Fruit fly (Drosophila melanogaster) whole organism, embryonic: Measurements from ENCODE around the gene CG42324.

ENCODE experiments used
- Atf-2 ChIP-seq: fragments of 200-800 bp; sonication (Bioruptor generic); optimal IDR thresholded peaks from 2 replicates; lab custom pipeline; 2016; ENCODE audit warnings: missing biosample characterization, missing genetic modification characterization
- Bdp1 ChIP-seq: fragments of 200-800 bp; sonication (Bioruptor generic); optimal IDR thresholded peaks from 3 replicates; lab custom pipeline; 2016; ENCODE audit warnings: missing biosample characterization, missing genetic modification characterization
- CG10654 ChIP-seq: fragments of 200-800 bp; sonication (Bioruptor generic); optimal IDR thresholded peaks from 2 replicates; lab custom pipeline; 2016; ENCODE audit warnings: missing biosample characterization, missing genetic modification characterization
- CG10959 ChIP-seq: fragments of 200-800 bp; sonication (Bioruptor generic); IDR thresholded peaks from 2 replicates; pipeline ENCODE4 v1.3.6; 2022; ENCODE audit warnings: missing biosample characterization, missing genetic modification characterization
- CG12219 ChIP-seq: fragments of 200-800 bp; sonication (Bioruptor generic); optimal IDR thresholded peaks from 3 replicates; lab custom pipeline; 2018; ENCODE audit warnings: missing biosample characterization, mild to moderate bottlenecking, missing genetic modification characterization
- CG13296 ChIP-seq: fragments of 200-800 bp; sonication (Bioruptor generic); optimal IDR thresholded peaks from 3 replicates; lab custom pipeline; 2018; ENCODE audit warnings: missing biosample characterization, mild to moderate bottlenecking, missing genetic modification characterization
- CG13894 ChIP-seq: fragments of 200-800 bp; sonication (Bioruptor generic); optimal IDR thresholded peaks from 3 replicates; lab custom pipeline; 2018; ENCODE audit warnings: missing biosample characterization, mild to moderate bottlenecking, missing genetic modification characterization, moderate library complexity
- CG15269 ChIP-seq: fragments of 200-800 bp; sonication (Bioruptor generic); optimal IDR thresholded peaks from 2 replicates; lab custom pipeline; 2018; ENCODE audit warnings: missing biosample characterization, mild to moderate bottlenecking, missing genetic modification characterization, moderate library complexity
- CG17612 ChIP-seq: fragments of 200-800 bp; sonication (Bioruptor generic); IDR thresholded peaks from 2 replicates; pipeline ENCODE4 v1.3.6; 2022; ENCODE audit warnings: missing biosample characterization, missing genetic modification characterization
- CG17802 ChIP-seq: fragments of 200-800 bp; sonication (Bioruptor generic); optimal IDR thresholded peaks from 2 replicates; lab custom pipeline; 2018; ENCODE audit warnings: missing biosample characterization, mild to moderate bottlenecking, missing genetic modification characterization, moderate library complexity
- CG31365 ChIP-seq: fragments of 200-800 bp; sonication (Bioruptor generic); optimal IDR thresholded peaks from 2 replicates; lab custom pipeline; 2018; ENCODE audit warnings: missing biosample characterization, mild to moderate bottlenecking, missing genetic modification characterization
- CG3726 ChIP-seq: fragments of 200-800 bp; sonication (Bioruptor generic); IDR thresholded peaks from 3 replicates; pipeline ENCODE4, ENCODE4 v1.3.6; 2022; ENCODE audit warnings: missing biosample characterization, missing genetic modification characterization
- CG4328 ChIP-seq: fragments of 200-800 bp; sonication (Bioruptor generic); optimal IDR thresholded peaks from 3 replicates; lab custom pipeline; 2017; ENCODE audit warnings: missing biosample characterization, missing genetic modification reagents, missing genetic modification characterization
- CG5245 ChIP-seq: fragments of 200-800 bp; sonication (Bioruptor generic); optimal IDR thresholded peaks from 3 replicates; lab custom pipeline; 2016; ENCODE audit warnings: missing biosample characterization, missing genetic modification characterization
- CG6175 ChIP-seq: fragments of 200-800 bp; sonication (Bioruptor generic); IDR thresholded peaks from 3 replicates; pipeline ENCODE4 v1.3.6; 2022; ENCODE audit warnings: missing biosample characterization, missing genetic modification characterization
- CG7839 ChIP-seq: fragments of 200-800 bp; sonication (Bioruptor generic); optimal IDR thresholded peaks from 3 replicates; lab custom pipeline; 2018; ENCODE audit warnings: missing biosample characterization, mild to moderate bottlenecking, missing genetic modification characterization, moderate library complexity
- D19A ChIP-seq: fragments of 200-800 bp; optimal IDR thresholded peaks from 3 replicates; lab custom pipeline; 2019; ENCODE audit warnings: missing biosample characterization, mild to moderate bottlenecking, missing genetic modification characterization, moderate library complexity
- Dip2 ChIP-seq: fragments of 200-800 bp; sonication (Bioruptor generic); IDR thresholded peaks from 2 replicates; pipeline ENCODE4 v1.3.6; 2022; ENCODE audit warnings: missing biosample characterization, missing genetic modification characterization
- Med ChIP-seq: fragments of 200-800 bp; sonication (Bioruptor generic); peaks from one replicate; lab custom pipeline; 2016; ENCODE audit warnings: missing biosample characterization, missing genetic modification characterization, mild to moderate bottlenecking, inconsistent platforms, moderate library complexity
- Nf-YA ChIP-seq: fragments of 200-800 bp; sonication (Bioruptor generic); IDR thresholded peaks from 2 replicates; pipeline ENCODE4 v1.3.6; 2022; ENCODE audit warnings: missing biosample characterization, missing genetic modification characterization
- Ptx1 ChIP-seq: fragments of 200-800 bp; sonication (Bioruptor generic); IDR thresholded peaks from 2 replicates; pipeline ENCODE4 v1.3.6; 2022; ENCODE audit warnings: missing biosample characterization, missing genetic modification characterization
- Sin3A ChIP-seq: fragments of >200 bp; optimal IDR thresholded peaks from 2 replicates; lab custom pipeline; 2018
- Taf1 ChIP-seq: fragments of 200-800 bp; sonication (Bioruptor generic); IDR thresholded peaks from 2 replicates; pipeline ENCODE4 v1.3.6; 2022; ENCODE audit warnings: missing biosample characterization, missing genetic modification characterization
- YL-1 ChIP-seq: fragments of 200-800 bp; sonication (Bioruptor generic); optimal IDR thresholded peaks from 3 replicates; lab custom pipeline; 2017; ENCODE audit warnings: missing biosample characterization, mild to moderate bottlenecking, missing genetic modification characterization
- ase ChIP-seq: fragments of 200-800 bp; sonication (Bioruptor generic); IDR thresholded peaks from 3 replicates; pipeline ENCODE4 v1.3.6; 2022; ENCODE audit warnings: missing biosample characterization, missing genetic modification characterization
- bsh ChIP-seq, 2 experiments: fragments of 200-800 bp; sonication (Bioruptor generic); optimal IDR thresholded peaks; 2 replicates each; lab custom pipeline; 2017 to 2018; ENCODE audit warnings: mild to moderate bottlenecking in 2 of 2, missing biosample characterization in 2 of 2, missing genetic modification characterization in 2 of 2, moderate library complexity in 1 of 2
- caup ChIP-seq: fragments of 200-800 bp; sonication (Bioruptor generic); optimal IDR thresholded peaks from 3 replicates; lab custom pipeline; 2017; ENCODE audit warnings: missing biosample characterization, mild to moderate bottlenecking, missing genetic modification characterization, moderate library complexity; ENCODE audit not compliant: severe bottlenecking
- chn ChIP-seq: fragments of 200-800 bp; sonication (Bioruptor generic); optimal IDR thresholded peaks from 2 replicates; lab custom pipeline; 2016; ENCODE audit warnings: missing biosample characterization, missing genetic modification characterization
- dimm ChIP-seq: fragments of 200-800 bp; sonication (Bioruptor generic); IDR thresholded peaks from 2 replicates; pipeline ENCODE4 v1.3.6; 2022; ENCODE audit warnings: missing biosample characterization, missing genetic modification characterization
- disco-r ChIP-seq: fragments of 200-800 bp; sonication (Bioruptor generic); optimal IDR thresholded peaks from 2 replicates; lab custom pipeline; 2016; ENCODE audit warnings: missing biosample characterization, missing genetic modification characterization
- dysf ChIP-seq: fragments of 200-800 bp; sonication (Bioruptor generic); IDR thresholded peaks from 3 replicates; pipeline ENCODE4 v1.3.6; 2022; ENCODE audit warnings: missing biosample characterization, missing genetic modification characterization
- eve ChIP-seq, 2 experiments: fragments of >200 bp; optimal IDR thresholded peaks; 2 replicates each; lab custom pipeline; 2017; ENCODE audit warnings: missing biosample characterization in 2 of 2, missing genetic modification characterization in 2 of 2
- jigr1 ChIP-seq: fragments of 200-800 bp; sonication (Bioruptor generic); IDR thresholded peaks from 3 replicates; pipeline ENCODE4 v1.3.6; 2022; ENCODE audit warnings: missing biosample characterization, missing genetic modification characterization
- lbe ChIP-seq: fragments of 200-800 bp; sonication (Bioruptor generic); optimal IDR thresholded peaks from 2 replicates; lab custom pipeline; 2016; ENCODE audit warnings: missing biosample characterization, mild to moderate bottlenecking, missing genetic modification characterization
- lmd ChIP-seq: fragments of 200-800 bp; sonication (Bioruptor generic); IDR thresholded peaks from 2 replicates; pipeline ENCODE4 v1.3.6; 2022; ENCODE audit warnings: missing biosample characterization, missing genetic modification characterization
- psq ChIP-seq: fragments of 200-800 bp; sonication (Bioruptor generic); optimal IDR thresholded peaks from 2 replicates; lab custom pipeline; 2017; ENCODE audit warnings: missing biosample characterization, missing genetic modification characterization
- pzg ChIP-seq: fragments of 200-800 bp; sonication (Bioruptor generic); optimal IDR thresholded peaks from 3 replicates; lab custom pipeline; 2018; ENCODE audit warnings: missing biosample characterization, mild to moderate bottlenecking, missing genetic modification characterization, moderate library complexity
- unpg ChIP-seq: fragments of 200-800 bp; sonication (Bioruptor generic); optimal IDR thresholded peaks from 3 replicates; lab custom pipeline; 2018; ENCODE audit warnings: missing biosample characterization, mild to moderate bottlenecking, missing genetic modification characterization, moderate library complexity
- zen2 ChIP-seq: fragments of 200-800 bp; sonication (Bioruptor generic); IDR thresholded peaks from 3 replicates; pipeline ENCODE4 v1.3.6; 2022; ENCODE audit warnings: missing biosample characterization, missing genetic modification characterization; ENCODE audit not compliant: partially characterized antibody
- zfh2 ChIP-seq: fragments of 200-800 bp; sonication (Bioruptor generic); optimal IDR thresholded peaks from 2 replicates; lab custom pipeline; 2016; ENCODE audit warnings: missing biosample characterization, missing genetic modification characterization

CG42324 gene

DNA sequence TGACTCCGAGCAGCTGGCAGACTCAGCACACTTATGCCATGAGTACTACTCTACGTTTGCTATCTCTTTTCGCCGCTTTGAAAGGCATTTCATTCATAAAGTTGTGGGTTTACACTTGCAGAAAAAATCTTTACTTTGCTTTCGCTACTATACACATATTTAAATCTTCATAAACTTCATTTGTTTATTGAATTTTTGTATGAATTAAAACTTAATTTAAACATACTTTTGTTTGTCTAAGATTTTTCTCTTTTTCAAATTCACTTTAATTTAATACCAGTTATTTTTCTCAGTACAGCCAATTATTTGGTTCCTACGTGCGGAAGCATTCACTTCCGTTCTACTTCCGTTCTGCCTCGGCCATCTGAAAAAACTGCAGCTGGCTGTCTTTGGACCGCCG, 33.8 kb upstream of the CG42324 start (continued):
- peak; percentile 63 for TF ChIP-seq Ptx1 (GFP tag; lab: Robert Waterston, UW)
- TF ChIP-seq CG6175 (GFP tag; lab: Robert Waterston, UW), result no peak
- no peak for TF ChIP-seq zfh2 (GFP tag; lab: Kevin White, UChicago)
- TF ChIP-seq jigr1, result no peak
- peak; percentile 83 for TF ChIP-seq unpg (GFP tag; lab: Kevin White, UChicago)
- no peak for TF ChIP-seq CG17802 (tag; lab: Kevin White, UChicago)
- TF ChIP-seq Atf-2 (GFP tag; lab: Kevin White, UChicago), result peak; percentile 48
- no peak for TF ChIP-seq dimm
- TF ChIP-seq bsh (GFP tag; optimal IDR thresholded peaks at IDR 0.05; lab: Kevin White, UChicago), result peak in 1 of 2 experiments; percentile 85
- TF ChIP-seq ase (GFP tag; lab: Robert Waterston, UW), result peak; percentile 42; the same call in 1 of the 3 replicates
- TF ChIP-seq CG31365 (tag; lab: Kevin White, UChicago), result no peak
- no peak for TF ChIP-seq CG17612 (GFP tag; lab: Robert Waterston, UW)
- TF ChIP-seq pzg (GFP tag; lab: Kevin White, UChicago), result no peak
- TF ChIP-seq lmd (GFP tag; lab: Robert Waterston, UW), result peak; percentile 49; the same call in 1 of the 2 replicates
- peak; percentile 44 for TF ChIP-seq CG10654 (GFP tag; lab: Kevin White, UChicago)
- 0 out of 2 replicates have a peak, but pooled peaks have one; percentile 24 for TF ChIP-seq CG10959 (GFP tag; lab: Robert Waterston, UW)
- peak; percentile 63 for TF ChIP-seq CG15269 (tag; lab: Kevin White, UChicago)
- 0 out of 3 replicates have a peak, but pooled peaks have one; percentile 61 for TF ChIP-seq CG3726 (GFP tag; lab: Robert Waterston, UW)
- no peak for TF ChIP-seq Sin3A (lab: Kevin White, UChicago)
- TF ChIP-seq eve (GFP tag; optimal IDR thresholded peaks at IDR 0.05; lab: Kevin White, UChicago), result peak in 1 of 2 experiments; percentile 56
- 0 out of 3 replicates have a peak, but pooled peaks have one; percentile 42 for TF ChIP-seq dysf (GFP tag; lab: Robert Waterston, UW)
- TF ChIP-seq disco-r (GFP tag; lab: Kevin White, UChicago), result no peak
- no peak for TF ChIP-seq CG13296 (GFP tag; lab: Kevin White, UChicago)
- TF ChIP-seq caup (GFP tag; lab: Kevin White, UChicago), result no peak
- peak; percentile 37 for TF ChIP-seq Bdp1 (GFP tag; lab: Kevin White, UChicago)
- TF ChIP-seq Taf1, result no peak
- no peak for TF ChIP-seq CG4328 (GFP tag; lab: Kevin White, UChicago)
- TF ChIP-seq D19A (tag; lab: Kevin White, UChicago), result peak; percentile 72
- TF ChIP-seq psq (GFP tag; lab: Kevin White, UChicago), result peak; percentile 54
- TF ChIP-seq YL-1 (GFP tag; lab: Kevin White, UChicago), result no peak
- TF ChIP-seq lbe (GFP tag; lab: Kevin White, UChicago), result no peak
- TF ChIP-seq chn (GFP tag; lab: Kevin White, UChicago), result peak; percentile 40
- peak; percentile 75 for TF ChIP-seq CG7839 (tag; lab: Kevin White, UChicago)
- peak; percentile 69 for TF ChIP-seq CG5245
- TF ChIP-seq CG13894 (tag; lab: Kevin White, UChicago), result no peak
- no peak for TF ChIP-seq Nf-YA
- no peak for TF ChIP-seq Dip2
- peak; percentile 34 for TF ChIP-seq CG12219
- TF ChIP-seq zen2 (GFP tag; lab: Robert Waterston, UW), result no peak
- TF ChIP-seq, all 482 proteins: peak for 254

DNA sequence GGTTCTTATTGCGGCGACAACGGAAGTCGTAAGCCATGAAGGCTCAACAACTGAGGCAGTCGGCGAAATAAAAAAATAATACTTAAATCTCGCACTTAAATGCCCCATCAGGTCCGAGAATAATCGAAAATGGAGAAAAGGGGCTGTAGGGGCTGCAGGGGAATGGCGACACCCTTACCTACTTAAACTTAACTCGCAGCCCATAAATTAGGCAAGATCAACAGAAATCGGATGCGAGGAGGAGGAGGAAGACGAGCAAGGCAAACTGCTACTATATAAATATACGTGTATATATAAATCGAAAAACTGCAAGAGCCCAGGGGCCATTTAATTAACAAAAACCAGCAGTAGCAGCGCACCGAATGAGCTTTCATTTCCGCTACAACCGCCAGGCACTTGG, 32.6 kb upstream of the CG42324 start:
- TF ChIP-seq dysf (GFP tag; lab: Robert Waterston, UW) (0 out of 3 replicates have a peak, but pooled peaks have one; percentile 7), Ptx1 (GFP tag; lab: Robert Waterston, UW) (0 out of 2 replicates have a peak, but pooled peaks have one; percentile 9), Med (peak; percentile 43), YL-1 (GFP tag; lab: Kevin White, UChicago) (no peak)
- TF ChIP-seq, all 482 proteins: peak for 3
